Fruit fly (Drosophila melanogaster) whole organism, embryonic: ENCODE results near the gene Gk2.

ENCODE experiments used
- B-H1 ChIP-seq: fragments of 200-800 bp; sonication (Bioruptor generic); IDR thresholded peaks from 3 replicates; pipeline ENCODE4 v1.3.6; 2022; ENCODE audit warnings: missing biosample characterization, missing genetic modification characterization
- Bgb ChIP-seq: fragments of 200-800 bp; sonication (Bioruptor generic); IDR thresholded peaks from 2 replicates; pipeline ENCODE4 v1.3.6; 2022; ENCODE audit warnings: missing biosample characterization, missing genetic modification characterization; ENCODE audit not compliant: partially characterized antibody
- CG11085 ChIP-seq: fragments of 200-800 bp; sonication (Bioruptor generic); IDR thresholded peaks from 2 replicates; pipeline ENCODE4 v1.3.6; 2022; ENCODE audit warnings: missing biosample characterization, missing genetic modification characterization
- CG11456 ChIP-seq: fragments of 200-800 bp; sonication (Bioruptor generic); IDR thresholded peaks from 3 replicates; pipeline ENCODE4 v1.3.6; 2022; ENCODE audit warnings: missing biosample characterization, missing genetic modification characterization
- CG11723 ChIP-seq: fragments of 200-800 bp; sonication (Bioruptor generic); optimal IDR thresholded peaks from 2 replicates; lab custom pipeline; 2017; ENCODE audit warnings: missing biosample characterization, mild to moderate bottlenecking, missing genetic modification characterization
- CG12236 ChIP-seq: fragments of 200-800 bp; sonication (Bioruptor generic); optimal IDR thresholded peaks from 2 replicates; lab custom pipeline; 2016; ENCODE audit warnings: missing biosample characterization, missing genetic modification characterization
- CG13296 ChIP-seq: fragments of 200-800 bp; sonication (Bioruptor generic); optimal IDR thresholded peaks from 3 replicates; lab custom pipeline; 2018; ENCODE audit warnings: missing biosample characterization, mild to moderate bottlenecking, missing genetic modification characterization
- CG13775 ChIP-seq: fragments of 200-800 bp; sonication (Bioruptor generic); optimal IDR thresholded peaks from 3 replicates; lab custom pipeline; 2017; ENCODE audit warnings: missing biosample characterization, mild to moderate bottlenecking, missing genetic modification characterization
- CG1647 ChIP-seq: fragments of 200-800 bp; sonication (Bioruptor generic); optimal IDR thresholded peaks from 3 replicates; lab custom pipeline; 2016; ENCODE audit warnings: missing biosample characterization, missing genetic modification characterization
- CG17328 ChIP-seq: fragments of 200-800 bp; sonication (Bioruptor generic); IDR thresholded peaks from 2 replicates; pipeline ENCODE4 v1.3.6; 2022; ENCODE audit warnings: missing biosample characterization, missing genetic modification characterization
- CG2116 ChIP-seq: fragments of 200-800 bp; sonication (Bioruptor generic); optimal IDR thresholded peaks from 3 replicates; lab custom pipeline; 2018; ENCODE audit warnings: missing biosample characterization, mild to moderate bottlenecking, missing genetic modification characterization
- CG2202 ChIP-seq: fragments of 200-800 bp; sonication (Bioruptor generic); optimal IDR thresholded peaks from 2 replicates; lab custom pipeline; 2018; ENCODE audit warnings: missing biosample characterization, mild to moderate bottlenecking, missing genetic modification characterization
- CG2712 ChIP-seq: fragments of 200-800 bp; optimal IDR thresholded peaks from 3 replicates; lab custom pipeline; 2019; ENCODE audit warnings: missing biosample characterization, mild to moderate bottlenecking, missing genetic modification characterization, moderate library complexity
- CG2889 ChIP-seq: fragments of 200-800 bp; sonication (Bioruptor generic); IDR thresholded peaks from 3 replicates; pipeline ENCODE4 v1.3.6; 2022; ENCODE audit warnings: missing biosample characterization, missing genetic modification characterization
- CG30403 ChIP-seq: fragments of 200-800 bp; sonication (Bioruptor generic); optimal IDR thresholded peaks from 3 replicates; lab custom pipeline; 2016; ENCODE audit warnings: missing biosample characterization, missing genetic modification characterization
- CG3163 ChIP-seq: fragments of 200-800 bp; sonication (Bioruptor generic); optimal IDR thresholded peaks from 3 replicates; lab custom pipeline; 2016; ENCODE audit warnings: missing biosample characterization, missing genetic modification characterization
- CG3281 ChIP-seq: fragments of 200-800 bp; sonication (Bioruptor generic); optimal IDR thresholded peaks from 3 replicates; lab custom pipeline; 2017; ENCODE audit warnings: missing biosample characterization, mild to moderate bottlenecking, missing genetic modification characterization
- CG34422 ChIP-seq: fragments of 200-800 bp; sonication (Bioruptor generic); IDR thresholded peaks from 3 replicates; pipeline ENCODE4 v1.3.6; 2022; ENCODE audit warnings: missing biosample characterization, missing genetic modification characterization
- CG3995 ChIP-seq: fragments of 200-800 bp; sonication (Bioruptor generic); optimal IDR thresholded peaks from 3 replicates; lab custom pipeline; 2016; ENCODE audit warnings: missing biosample characterization, missing genetic modification characterization
- CG43689 ChIP-seq: fragments of 200-800 bp; sonication (Bioruptor generic); IDR thresholded peaks from 2 replicates; pipeline ENCODE4 v1.3.6; 2022; ENCODE audit warnings: missing biosample characterization, missing genetic modification characterization
- CG7786 ChIP-seq: fragments of 200-800 bp; sonication (Bioruptor generic); optimal IDR thresholded peaks from 2 replicates; lab custom pipeline; 2016; ENCODE audit warnings: missing biosample characterization, missing genetic modification characterization
- CG9215 ChIP-seq: fragments of 200-800 bp; sonication (Bioruptor generic); IDR thresholded peaks from 2 replicates; pipeline ENCODE4 v1.3.6; 2022; ENCODE audit warnings: missing biosample characterization, missing genetic modification characterization
- Fer2 ChIP-seq: fragments of 200-800 bp; sonication (Bioruptor generic); optimal IDR thresholded peaks from 2 replicates; lab custom pipeline; 2018; ENCODE audit warnings: missing biosample characterization, mild to moderate bottlenecking, missing genetic modification characterization, moderate library complexity
- H2.0 ChIP-seq: fragments of 200-800 bp; sonication (Bioruptor generic); IDR thresholded peaks from 2 replicates; pipeline ENCODE4 v1.3.6; 2022; ENCODE audit warnings: missing biosample characterization, missing genetic modification characterization
- Hr3 ChIP-seq: fragments of 200-800 bp; sonication (Bioruptor generic); optimal IDR thresholded peaks from 3 replicates; lab custom pipeline; 2016; ENCODE audit warnings: missing biosample characterization, missing genetic modification characterization
- Lhr ChIP-seq: fragments of 200-800 bp; sonication (Bioruptor generic); optimal IDR thresholded peaks from 3 replicates; lab custom pipeline; 2017; ENCODE audit warnings: mild to moderate bottlenecking, missing biosample characterization, missing genetic modification reagents, missing genetic modification characterization
- Nf-YB ChIP-seq: fragments of 200-800 bp; sonication (Bioruptor generic); optimal IDR thresholded peaks from 3 replicates; lab custom pipeline; 2019; ENCODE audit warnings: missing biosample characterization, mild to moderate bottlenecking, missing genetic modification characterization, moderate library complexity
- Opbp ChIP-seq: fragments of 200-800 bp; sonication (Bioruptor generic); IDR thresholded peaks from 3 replicates; pipeline ENCODE4 v1.3.6; 2022; ENCODE audit warnings: missing biosample characterization, missing genetic modification characterization; ENCODE audit not compliant: partially characterized antibody
- Optix ChIP-seq: fragments of 200-800 bp; sonication (Bioruptor generic); IDR thresholded peaks from 3 replicates; pipeline ENCODE4 v1.3.6; 2022; ENCODE audit warnings: missing biosample characterization, missing genetic modification characterization
- PHDP ChIP-seq: fragments of 200-800 bp; sonication (Bioruptor generic); optimal IDR thresholded peaks from 3 replicates; lab custom pipeline; 2018; ENCODE audit warnings: missing biosample characterization, mild to moderate bottlenecking, missing genetic modification characterization, moderate library complexity
- Stat92E ChIP-seq, 3 experiments: fragments of >200 bp in 2 of 3; fragments of 200-800 bp in 1 of 3; sonication (Bioruptor generic) in 1 of 3; optimal IDR thresholded peaks; 2 replicates each; lab custom pipeline; 2017 to 2019; ENCODE audit warnings: missing biosample characterization in 3 of 3, missing genetic modification characterization in 3 of 3, mild to moderate bottlenecking in 1 of 3, moderate library complexity in 1 of 3
- YL-1 ChIP-seq: fragments of 200-800 bp; sonication (Bioruptor generic); optimal IDR thresholded peaks from 3 replicates; lab custom pipeline; 2017; ENCODE audit warnings: missing biosample characterization, mild to moderate bottlenecking, missing genetic modification characterization
- bigmax ChIP-seq: fragments of 200-800 bp; sonication (Bioruptor generic); optimal IDR thresholded peaks from 2 replicates; lab custom pipeline; 2018; ENCODE audit warnings: missing biosample characterization, mild to moderate bottlenecking, missing genetic modification characterization
- chm ChIP-seq: fragments of 200-800 bp; sonication (Bioruptor generic); IDR thresholded peaks from 2 replicates; pipeline ENCODE4 v1.3.6; 2022; ENCODE audit warnings: missing biosample characterization, missing genetic modification characterization
- en ChIP-seq: fragments of 200-800 bp; sonication (Bioruptor generic); optimal IDR thresholded peaks from 2 replicates; lab custom pipeline; 2016; ENCODE audit warnings: missing biosample characterization, missing genetic modification characterization
- gce ChIP-seq: fragments of 200-800 bp; sonication (Bioruptor generic); IDR thresholded peaks from 3 replicates; pipeline ENCODE4 v1.3.6; 2022; ENCODE audit warnings: missing biosample characterization, missing genetic modification characterization
- gcm2 ChIP-seq: fragments of 200-800 bp; sonication (Bioruptor generic); optimal IDR thresholded peaks from 2 replicates; lab custom pipeline; 2016; ENCODE audit warnings: missing biosample characterization, missing genetic modification characterization
- gro ChIP-seq: fragments of 200-800 bp; sonication (Bioruptor generic); optimal IDR thresholded peaks from 2 replicates; lab custom pipeline; 2016; ENCODE audit warnings: missing biosample characterization, missing genetic modification characterization
- h ChIP-seq: fragments of >200 bp; optimal IDR thresholded peaks from 2 replicates; lab custom pipeline; 2017
- mam ChIP-seq: fragments of 200-800 bp; sonication (Bioruptor generic); optimal IDR thresholded peaks from 3 replicates; lab custom pipeline; 2016; ENCODE audit warnings: missing biosample characterization, missing genetic modification characterization
- org-1 ChIP-seq: fragments of 200-800 bp; sonication (Bioruptor generic); optimal IDR thresholded peaks from 2 replicates; lab custom pipeline; 2017; ENCODE audit warnings: missing biosample characterization, missing genetic modification characterization
- prd ChIP-seq, 3 experiments: fragments of >200 bp in 2 of 3; fragments of 200-800 bp in 1 of 3; sonication (Bioruptor generic) in 1 of 3; optimal IDR thresholded peaks in 2 of 3; IDR thresholded peaks in 1 of 3; 2 replicates in 2 of 3; 3 replicates in 1 of 3; pipeline versions ENCODE4 v1.3.6 to Lab custom; 2017 to 2022; ENCODE audit warnings: missing biosample characterization in 1 of 3, missing genetic modification characterization in 1 of 3
- pros ChIP-seq: fragments of 200-800 bp; sonication (Bioruptor generic); optimal IDR thresholded peaks from 3 replicates; lab custom pipeline; 2019; ENCODE audit warnings: missing biosample characterization, mild to moderate bottlenecking, missing genetic modification characterization, moderate library complexity
- run ChIP-seq: fragments of 200-800 bp; sonication (Bioruptor generic); optimal IDR thresholded peaks from 3 replicates; lab custom pipeline; 2018; ENCODE audit warnings: missing biosample characterization, mild to moderate bottlenecking, missing genetic modification characterization
- sisA ChIP-seq: fragments of 200-800 bp; sonication (Bioruptor generic); IDR thresholded peaks from 2 replicates; pipeline ENCODE4 v1.3.6; 2022; ENCODE audit warnings: missing biosample characterization, missing genetic modification characterization
- ssp ChIP-seq: fragments of 200-800 bp; sonication (Bioruptor generic); IDR thresholded peaks from 2 replicates; pipeline ENCODE4 v1.3.6; 2022; ENCODE audit warnings: missing biosample characterization, missing genetic modification characterization
- wor ChIP-seq: fragments of 200-800 bp; sonication (Bioruptor generic); IDR thresholded peaks from 2 replicates; pipeline ENCODE4 v1.3.6; 2022; ENCODE audit warnings: missing biosample characterization, missing genetic modification characterization
- yki ChIP-seq: fragments of >200 bp; optimal IDR thresholded peaks from 3 replicates; lab custom pipeline; 2018
- zf30C ChIP-seq: fragments of 200-800 bp; sonication (Bioruptor generic); optimal IDR thresholded peaks from 3 replicates; lab custom pipeline; 2018; ENCODE audit warnings: missing biosample characterization, mild to moderate bottlenecking, missing genetic modification characterization

The Gk2 gene

dm6 chr3L:1746338-1747199 is 8.4 kb downstream of the Gk2 start, which contains the start of gene CG13921 (continued):
- TF ChIP-seq CG34422 (GFP tag; lab: Robert Waterston, UW) (peak; percentile 99), gcm2 (GFP tag; lab: Kevin White, UChicago) (peak; percentile 98), Nf-YB (peak; percentile 88), CG17328 (GFP tag; lab: Robert Waterston, UW) (peak; percentile 99), CG1647 (GFP tag; lab: Kevin White, UChicago) (peak; percentile 99), CG3281 (GFP tag; lab: Kevin White, UChicago) (peak; percentile 97), Optix (GFP tag; lab: Robert Waterston, UW) (peak; percentile 99), CG12236 (GFP tag; lab: Kevin White, UChicago) (peak; percentile 98), wor (GFP tag; lab: Robert Waterston, UW) (peak; percentile 98), ssp (GFP tag; lab: Robert Waterston, UW) (peak; percentile 92), CG2202 (peak; percentile 98), B-H1 (peak; percentile 98), CG11456 (GFP tag; lab: Robert Waterston, UW) (peak; percentile 99), CG13296 (GFP tag; lab: Kevin White, UChicago) (peak; percentile 96), gro (GFP tag; lab: Kevin White, UChicago) (peak; percentile 99), Bgb (no peak), gce (GFP tag; lab: Robert Waterston, UW) (peak; percentile 98), run (tag; lab: Kevin White, UChicago) (peak; percentile 93), CG7786 (GFP tag; lab: Kevin White, UChicago) (peak; percentile 98), PHDP (tag; lab: Kevin White, UChicago) (peak; percentile 98), yki (lab: Kevin White, UChicago) (no peak), CG13775 (GFP tag; lab: Kevin White, UChicago) (peak; percentile 99), CG43689 (GFP tag; lab: Robert Waterston, UW) (peak; percentile 96), CG9215 (GFP tag; lab: Robert Waterston, UW) (peak; percentile 97), Lhr (GFP tag; lab: Kevin White, UChicago) (peak; percentile 98), h (no peak), Opbp (peak; percentile 62; the same call in 1 of the 3 replicates), CG11723 (GFP tag; lab: Kevin White, UChicago) (peak; percentile 96), CG2116 (GFP tag; lab: Kevin White, UChicago) (peak; percentile 86), zf30C (GFP tag; lab: Kevin White, UChicago) (peak; percentile 100), bigmax (GFP tag; lab: Kevin White, UChicago) (peak; percentile 63), pros (GFP tag; lab: Kevin White, UChicago) (peak; percentile 46), YL-1 (peak; percentile 96), en (peak; percentile 99), Stat92E (GFP tag; optimal IDR thresholded peaks at IDR 0.05; lab: Kevin White, UChicago) (peak in 1 of 3 experiments; percentile 99), CG3163 (GFP tag; lab: Kevin White, UChicago) (peak; percentile 93), sisA (GFP tag; lab: Robert Waterston, UW) (peak; percentile 100), chm (peak; percentile 99), CG2712 (tag; lab: Kevin White, UChicago) (peak; percentile 100), CG11085 (GFP tag; lab: Robert Waterston, UW) (peak; percentile 98), CG2889 (GFP tag; lab: Robert Waterston, UW) (peak; percentile 98), Hr3 (peak; percentile 98), Fer2 (peak; percentile 95), org-1 (GFP tag; lab: Kevin White, UChicago) (peak; percentile 99), CG3995 (GFP tag; lab: Kevin White, UChicago) (peak; percentile 86), CG30403 (GFP tag; lab: Kevin White, UChicago) (peak; percentile 100), prd (optimal IDR thresholded peaks at IDR 0.05; lab: Kevin White, UChicago) (no peak), prd (GFP tag; IDR thresholded peaks at IDR 0.05; lab: Robert Waterston, UW) (peak; percentile 100), H2.0 (GFP tag; lab: Robert Waterston, UW) (peak; percentile 99), mam (GFP tag; lab: Kevin White, UChicago) (peak; percentile 99)
